Fruit fly (Drosophila melanogaster) whole organism, pupa: ENCODE measurements around the gene Sfp23F.

ENCODE experiments used
- CG10348 ChIP-seq: fragments of 200-800 bp; sonication (Bioruptor generic); IDR thresholded peaks from 2 replicates; pipeline ENCODE4 v1.3.6; 2022; ENCODE audit warnings: missing biosample characterization, missing genetic modification characterization
- CG12605 ChIP-seq: fragments of 200-800 bp; sonication (Bioruptor generic); IDR thresholded peaks from 2 replicates; pipeline ENCODE4 v1.3.6; 2022; ENCODE audit warnings: missing biosample characterization, missing genetic modification characterization
- CG13204 ChIP-seq: fragments of 200-800 bp; sonication (Bioruptor generic); optimal IDR thresholded peaks from 2 replicates; lab custom pipeline; 2018; ENCODE audit warnings: missing biosample characterization, mild to moderate bottlenecking, missing genetic modification characterization, moderate library complexity
- CG14655 ChIP-seq: fragments of 200-800 bp; sonication (Bioruptor generic); optimal IDR thresholded peaks from 3 replicates; lab custom pipeline; 2017; ENCODE audit warnings: mild to moderate bottlenecking, missing biosample characterization, missing genetic modification reagents, missing genetic modification characterization
- CG15710 ChIP-seq: fragments of 200-800 bp; sonication (Bioruptor generic); optimal IDR thresholded peaks from 2 replicates; lab custom pipeline; 2018; ENCODE audit warnings: missing biosample characterization, mild to moderate bottlenecking, missing genetic modification characterization, moderate library complexity
- CG17806 ChIP-seq: fragments of 200-800 bp; sonication (Bioruptor generic); optimal IDR thresholded peaks from 2 replicates; lab custom pipeline; 2018; ENCODE audit warnings: missing biosample characterization, mild to moderate bottlenecking, missing genetic modification characterization, moderate library complexity
- CG32121 ChIP-seq: fragments of 200-800 bp; sonication (Bioruptor generic); IDR thresholded peaks from 2 replicates; pipeline ENCODE4 v1.3.6; 2022; ENCODE audit warnings: missing biosample characterization, missing genetic modification characterization
- CG34367 ChIP-seq: fragments of 200-800 bp; sonication (Bioruptor generic); optimal IDR thresholded peaks from 2 replicates; lab custom pipeline; 2018; ENCODE audit warnings: missing biosample characterization, mild to moderate bottlenecking, missing genetic modification characterization
- CG4496 ChIP-seq: fragments of 200-800 bp; sonication (Bioruptor generic); IDR thresholded peaks from 3 replicates; pipeline ENCODE4 v1.3.6; 2022; ENCODE audit warnings: missing biosample characterization, missing genetic modification characterization
- CG8159 ChIP-seq: fragments of 200-800 bp; sonication (Bioruptor generic); optimal IDR thresholded peaks from 3 replicates; lab custom pipeline; 2018; ENCODE audit warnings: missing biosample characterization, mild to moderate bottlenecking, missing genetic modification characterization, moderate library complexity
- CG8301 ChIP-seq: fragments of 200-800 bp; sonication (Bioruptor generic); optimal IDR thresholded peaks from 2 replicates; lab custom pipeline; 2018; ENCODE audit warnings: missing biosample characterization, mild to moderate bottlenecking, missing genetic modification characterization
- CG9948 ChIP-seq: fragments of 200-800 bp; sonication (Bioruptor generic); optimal IDR thresholded peaks from 2 replicates; lab custom pipeline; 2018; ENCODE audit warnings: missing biosample characterization, mild to moderate bottlenecking, missing genetic modification characterization, moderate library complexity
- D1 ChIP-seq: fragments of 200-800 bp; sonication (Bioruptor generic); optimal IDR thresholded peaks from 2 replicates; lab custom pipeline; 2018; ENCODE audit warnings: missing biosample characterization, mild to moderate bottlenecking, missing genetic modification characterization, moderate library complexity
- EcR ChIP-seq: fragments of 200-800 bp; sonication (Bioruptor generic); optimal IDR thresholded peaks from 3 replicates; lab custom pipeline; 2019; ENCODE audit warnings: missing biosample characterization, missing genetic modification characterization, mild to moderate bottlenecking, moderate library complexity, missing genetic modification reagents
- Ets98B ChIP-seq: fragments of 200-800 bp; sonication (Bioruptor generic); IDR thresholded peaks from 2 replicates; pipeline ENCODE4 v1.3.6; 2022; ENCODE audit warnings: missing biosample characterization, missing genetic modification characterization
- Pif1A ChIP-seq: fragments of 200-800 bp; sonication (Bioruptor generic); optimal IDR thresholded peaks from 3 replicates; lab custom pipeline; 2016; ENCODE audit warnings: missing biosample characterization, missing genetic modification characterization
- Pif1B ChIP-seq: fragments of 200-800 bp; sonication (Bioruptor generic); optimal IDR thresholded peaks from 3 replicates; lab custom pipeline; 2016; ENCODE audit warnings: missing biosample characterization, missing genetic modification characterization
- Snoo ChIP-seq: fragments of 200-800 bp; sonication (Bioruptor generic); optimal IDR thresholded peaks from 3 replicates; lab custom pipeline; 2017; ENCODE audit warnings: missing biosample characterization, mild to moderate bottlenecking, missing genetic modification characterization, inconsistent platforms
- fd96Ca ChIP-seq: fragments of 200-800 bp; sonication (Bioruptor generic); IDR thresholded peaks from 3 replicates; pipeline ENCODE4 v1.3.6; 2022; ENCODE audit warnings: missing biosample characterization, missing genetic modification characterization
- gl ChIP-seq: fragments of 200-800 bp; sonication (Bioruptor generic); optimal IDR thresholded peaks from 2 replicates; lab custom pipeline; 2018; ENCODE audit warnings: missing biosample characterization, mild to moderate bottlenecking, missing genetic modification characterization
- rn ChIP-seq: fragments of 200-800 bp; sonication (Bioruptor generic); IDR thresholded peaks from 2 replicates; pipeline ENCODE4 v1.3.6; 2022; ENCODE audit warnings: missing biosample characterization, missing genetic modification characterization

The Sfp23F gene

DNA sequence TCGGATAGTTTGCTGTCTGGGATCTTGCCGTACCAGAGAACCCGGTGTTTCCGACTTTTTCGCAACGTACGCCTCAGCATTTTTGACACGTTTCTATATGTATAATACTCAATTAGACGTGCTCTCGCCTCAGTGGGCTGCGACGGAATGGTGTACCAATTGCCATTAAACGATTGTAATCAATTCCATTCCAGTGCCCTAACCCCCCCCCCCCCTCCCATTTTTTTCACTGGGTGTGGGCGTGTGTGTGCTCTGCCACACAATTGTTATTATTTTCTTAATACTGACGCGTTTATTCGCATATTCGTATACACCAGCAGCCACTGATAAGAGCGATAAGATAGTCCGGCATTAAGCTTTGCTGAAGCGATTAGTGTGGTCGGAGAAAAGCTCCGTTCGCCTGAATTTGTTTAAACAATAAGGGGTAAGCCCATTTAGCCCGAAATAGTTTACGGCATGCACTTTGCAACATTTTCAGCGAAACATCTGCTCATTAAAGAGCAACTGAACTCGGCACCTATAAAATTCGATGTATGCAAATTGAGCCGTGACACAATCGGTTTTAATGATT lies 18.4 kb downstream of the Sfp23F start:
- no peak for TF ChIP-seq D1 (tag; lab: Kevin White, UChicago)

dm6 chr2L:3368425-3368824 lies 19.1 kb downstream of the Sfp23F start:
- TF ChIP-seq rn (GFP tag; lab: Robert Waterston, UW) (no peak), CG8159 (tag; lab: Kevin White, UChicago) (no peak), Snoo (no peak), CG14655 (no peak), CG32121 (GFP tag; lab: Robert Waterston, UW) (no peak), Ets98B (GFP tag; lab: Robert Waterston, UW) (no peak), gl (tag; lab: Kevin White, UChicago) (no peak), Pif1A (GFP tag; lab: Kevin White, UChicago) (no peak), CG9948 (tag; lab: Kevin White, UChicago) (no peak), CG13204 (GFP tag; lab: Kevin White, UChicago) (no peak), EcR (no peak), D1 (tag; lab: Kevin White, UChicago) (no peak), CG12605 (no peak)
- TF ChIP-seq, all 21 proteins: peak for 0

DNA sequence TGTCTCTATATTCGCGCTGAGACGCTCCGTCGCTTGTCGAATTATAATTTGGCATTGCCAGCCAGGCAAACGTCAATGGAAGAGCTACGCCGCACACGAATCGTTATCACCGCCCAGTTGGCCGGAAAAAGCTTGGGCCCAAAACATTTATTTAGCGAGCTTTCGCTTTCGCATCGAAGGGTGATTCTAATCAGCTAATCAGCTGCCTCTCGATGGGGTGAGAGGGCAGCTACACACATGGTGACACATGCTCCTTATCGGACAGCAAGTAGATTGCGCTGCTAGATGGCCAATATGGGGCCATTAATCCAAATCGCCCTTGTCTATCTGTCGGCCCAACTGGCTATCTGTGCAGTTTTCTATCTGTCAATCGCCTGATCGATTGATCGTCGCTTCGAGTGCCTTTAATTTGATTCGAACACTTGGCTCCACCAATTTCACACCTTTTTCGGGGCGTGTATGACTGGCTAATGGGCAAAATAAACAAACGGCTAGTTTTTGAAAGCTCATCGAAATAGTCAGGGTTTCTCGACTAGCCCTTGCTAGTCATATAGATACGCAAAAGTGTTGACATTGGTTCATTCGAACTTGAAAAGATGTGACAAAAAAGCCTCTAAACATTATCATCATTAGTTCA lies 21.4 kb downstream of the Sfp23F start:
- TF ChIP-seq CG14655 (no peak), CG10348 (no peak), Ets98B (GFP tag; lab: Robert Waterston, UW) (no peak), gl (tag; lab: Kevin White, UChicago) (no peak), Snoo (no peak), CG13204 (GFP tag; lab: Kevin White, UChicago) (no peak), rn (GFP tag; lab: Robert Waterston, UW) (no peak), CG34367 (tag; lab: Kevin White, UChicago) (no peak), CG8159 (tag; lab: Kevin White, UChicago) (no peak), CG32121 (GFP tag; lab: Robert Waterston, UW) (no peak), Pif1A (GFP tag; lab: Kevin White, UChicago) (no peak), EcR (no peak), CG17806 (tag; lab: Kevin White, UChicago) (no peak), CG12605 (no peak), CG15710 (tag; lab: Kevin White, UChicago) (no peak), CG4496 (no peak), CG9948 (tag; lab: Kevin White, UChicago) (no peak), CG8301 (tag; lab: Kevin White, UChicago) (no peak), fd96Ca (GFP tag; lab: Robert Waterston, UW) (no peak)

- no peak for TF ChIP-seq Pif1A (GFP tag; lab: Kevin White, UChicago)
- TF ChIP-seq fd96Ca (GFP tag; lab: Robert Waterston, UW) = no peak
- no peak for TF ChIP-seq CG32121 (GFP tag; lab: Robert Waterston, UW)
- no peak for TF ChIP-seq CG14655
- TF ChIP-seq CG12605 = no peak
- no peak for TF ChIP-seq CG34367 (tag; lab: Kevin White, UChicago)
- TF ChIP-seq CG4496 = no peak
- TF ChIP-seq Ets98B (GFP tag; lab: Robert Waterston, UW) = no peak
- no peak for TF ChIP-seq Pif1B (GFP tag; lab: Kevin White, UChicago)
- TF ChIP-seq gl (tag; lab: Kevin White, UChicago) = no peak
- no peak for TF ChIP-seq CG9948 (tag; lab: Kevin White, UChicago)
- no peak for TF ChIP-seq CG15710 (tag; lab: Kevin White, UChicago)
- TF ChIP-seq CG8301 (tag; lab: Kevin White, UChicago) = no peak
- TF ChIP-seq rn (GFP tag; lab: Robert Waterston, UW) = no peak
- TF ChIP-seq CG10348 = no peak
- TF ChIP-seq D1 (tag; lab: Kevin White, UChicago) = no peak
- TF ChIP-seq Snoo = no peak
- TF ChIP-seq CG8159 (tag; lab: Kevin White, UChicago) = no peak
- no peak for TF ChIP-seq CG17806 (tag; lab: Kevin White, UChicago)
These were observed 25.7 kb downstream of the Sfp23F start for dm6 chr2L:3361821-3362220.

DNA sequence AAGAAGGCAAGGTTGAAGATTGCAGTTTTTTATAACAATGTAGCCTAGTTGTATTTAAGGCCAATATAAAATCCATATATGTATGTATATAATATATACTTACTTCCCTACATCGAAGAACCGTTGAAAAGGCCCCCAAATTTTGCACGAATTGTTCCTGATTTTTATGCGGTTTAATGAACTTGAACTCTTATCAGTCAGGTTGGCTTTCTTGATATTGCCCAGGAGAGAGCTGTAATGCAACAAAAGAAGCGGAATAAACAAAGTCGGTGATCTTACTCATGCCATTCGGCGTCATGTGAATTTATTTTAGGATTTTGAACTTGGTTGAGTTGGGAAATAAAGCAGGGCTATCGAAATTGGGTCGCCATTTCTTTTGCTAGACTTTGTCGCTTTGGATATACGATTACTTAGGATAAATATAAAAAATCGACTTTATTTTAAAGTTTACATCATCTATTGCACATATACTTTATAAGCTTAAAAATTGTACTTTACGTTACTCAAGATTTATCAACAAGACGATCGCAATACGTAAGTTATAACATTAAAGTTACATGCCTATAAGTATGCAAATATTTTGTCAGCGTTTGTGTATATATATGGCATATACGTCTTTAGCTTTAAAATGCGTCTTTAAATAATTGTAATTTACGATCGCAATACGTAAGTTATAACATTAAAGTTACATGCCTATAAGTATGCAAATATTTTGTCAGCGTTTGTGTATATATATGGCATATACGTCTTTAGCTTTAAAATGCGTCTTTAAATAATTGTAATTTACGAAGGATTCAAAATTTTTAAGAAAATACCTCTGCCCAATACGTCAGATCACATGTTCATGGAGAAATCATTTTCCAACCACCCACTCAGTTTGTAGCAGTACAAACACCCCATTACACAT lies 30.5 kb downstream of the Sfp23F start, which contains the start of gene CG8838:
Gene CG8838 (plus strand): TSS at position 857 of the 907 bp plus-strand sequence.
- TF ChIP-seq Pif1A (GFP tag; lab: Kevin White, UChicago) (no peak), CG12605 (no peak), EcR (no peak), CG17806 (tag; lab: Kevin White, UChicago) (no peak), Snoo (no peak), CG15710 (tag; lab: Kevin White, UChicago) (no peak), CG10348 (no peak), CG9948 (tag; lab: Kevin White, UChicago) (no peak), Pif1B (GFP tag; lab: Kevin White, UChicago) (no peak), CG13204 (GFP tag; lab: Kevin White, UChicago) (no peak), rn (GFP tag; lab: Robert Waterston, UW) (no peak), CG32121 (GFP tag; lab: Robert Waterston, UW) (no peak), CG14655 (no peak), gl (tag; lab: Kevin White, UChicago) (no peak), fd96Ca (GFP tag; lab: Robert Waterston, UW) (no peak), Ets98B (GFP tag; lab: Robert Waterston, UW) (no peak), CG8301 (tag; lab: Kevin White, UChicago) (no peak), CG34367 (tag; lab: Kevin White, UChicago) (no peak)
- TF ChIP-seq, all 21 proteins: peak for 0
